Worm (Caenorhabditis elegans): Measurements from ENCODE around the gene twk-39.

DNA sequence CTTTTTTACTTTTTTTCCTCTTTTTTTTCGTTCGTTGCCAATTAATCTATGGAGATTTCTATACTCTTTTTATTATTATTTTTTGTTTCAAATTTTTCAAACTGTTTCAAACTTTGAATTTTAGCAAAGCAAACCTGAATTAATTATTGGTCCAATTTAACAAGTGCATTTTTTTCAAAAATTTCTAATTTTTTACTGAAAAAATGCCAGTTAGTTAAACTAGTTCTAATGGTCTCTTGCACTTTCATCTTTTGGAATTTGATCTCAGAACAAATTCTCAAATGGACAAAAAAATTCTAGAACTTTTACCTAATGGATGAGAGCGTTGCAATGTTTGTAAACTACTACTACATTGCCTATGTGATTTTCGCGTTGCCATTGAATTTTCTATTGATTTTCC lies 13.7 kb upstream of the twk-39 start, which contains the start of gene srd-74:
- TF ChIP-seq dpl-1 (GFP tag; optimal IDR thresholded peaks at IDR 0.05) (no peak), ama-1 (optimal IDR thresholded peaks at IDR 0.05) (no peak), hmg-1.1 (GFP tag; IDR thresholded peaks at IDR 0.05) (no peak), lin-39 (tag; optimal IDR thresholded peaks at IDR 0.05) (no peak), unc-130 (GFP tag; optimal IDR thresholded peaks at IDR 0.05) (no peak), lir-3 (tag; optimal IDR thresholded peaks at IDR 0.05) (no peak), R02D3.7 (tag; optimal IDR thresholded peaks at IDR 0.05) (no peak)
